Fruit fly (Drosophila melanogaster) whole organism, adult: ENCODE data around the gene Uev1A.
A peak's percentile ranks its signal among the peaks of the same experiment; 100 is the strongest.

Experiments
- CG11617 ChIP-seq: fragments of 200-800 bp; sonication (Bioruptor generic); optimal IDR thresholded peaks from 2 replicates; lab custom pipeline; 2017; ENCODE audit warnings: mild to moderate bottlenecking, missing biosample characterization, missing genetic modification reagents, missing genetic modification characterization
- CG12768 ChIP-seq: fragments of 200-800 bp; sonication (Bioruptor generic); optimal IDR thresholded peaks from 2 replicates; lab custom pipeline; 2017; ENCODE audit warnings: missing biosample characterization, missing genetic modification characterization, mild to moderate bottlenecking, moderate library complexity, missing genetic modification reagents
- CG14711 ChIP-seq: fragments of 200-800 bp; sonication (Bioruptor generic); optimal IDR thresholded peaks from 2 replicates; lab custom pipeline; 2018; ENCODE audit warnings: missing biosample characterization, mild to moderate bottlenecking, missing genetic modification characterization, moderate library complexity
- CG1620 ChIP-seq: fragments of 200-800 bp; sonication (Bioruptor generic); optimal IDR thresholded peaks from 2 replicates; lab custom pipeline; 2016; ENCODE audit warnings: missing biosample characterization, missing genetic modification characterization
- CG33017 ChIP-seq: fragments of 200-800 bp; sonication (Bioruptor generic); optimal IDR thresholded peaks from 2 replicates; lab custom pipeline; 2018; ENCODE audit warnings: missing biosample characterization, mild to moderate bottlenecking, missing genetic modification characterization, moderate library complexity
- CG5204 ChIP-seq: fragments of 200-800 bp; sonication (Bioruptor generic); optimal IDR thresholded peaks from 2 replicates; lab custom pipeline; 2016; ENCODE audit warnings: missing biosample characterization, missing genetic modification characterization
- CG7045 ChIP-seq: fragments of 200-800 bp; sonication (Bioruptor generic); optimal IDR thresholded peaks from 2 replicates; lab custom pipeline; 2017; ENCODE audit warnings: missing biosample characterization, mild to moderate bottlenecking, missing genetic modification characterization
- CG7101 ChIP-seq: fragments of 200-800 bp; sonication (Bioruptor generic); optimal IDR thresholded peaks from 2 replicates; lab custom pipeline; 2018; ENCODE audit warnings: missing biosample characterization, mild to moderate bottlenecking, missing genetic modification characterization, moderate library complexity
- Clk ChIP-seq: fragments of 200-800 bp; sonication (Bioruptor generic); optimal IDR thresholded peaks from 2 replicates; lab custom pipeline; 2017; ENCODE audit warnings: missing biosample characterization, missing genetic modification characterization
- Hr96 ChIP-seq: fragments of 200-800 bp; sonication (Bioruptor generic); optimal IDR thresholded peaks from 2 replicates; lab custom pipeline; 2016; ENCODE audit warnings: missing biosample characterization, missing genetic modification characterization
- Mnt ChIP-seq: fragments of 200-800 bp; sonication (Bioruptor generic); optimal IDR thresholded peaks from 2 replicates; lab custom pipeline; 2016; ENCODE audit warnings: missing biosample characterization, mild to moderate bottlenecking, missing genetic modification characterization
- bab1 ChIP-seq: fragments of 200-800 bp; sonication (Bioruptor generic); optimal IDR thresholded peaks from 3 replicates; lab custom pipeline; 2019; ENCODE audit warnings: missing biosample characterization, mild to moderate bottlenecking, missing genetic modification characterization, moderate library complexity
- cic ChIP-seq: fragments of 200-800 bp; sonication (Bioruptor generic); optimal IDR thresholded peaks from 2 replicates; lab custom pipeline; 2017; ENCODE audit warnings: missing biosample characterization, mild to moderate bottlenecking, missing genetic modification characterization, moderate library complexity
- cnc ChIP-seq, 2 experiments: fragments of >200 bp; optimal IDR thresholded peaks; 2 replicates each; lab custom pipeline; 2017
- kay ChIP-seq: fragments of 200-800 bp; sonication (Bioruptor generic); peaks from one replicate; lab custom pipeline; 2016; ENCODE audit warnings: missing biosample characterization, missing genetic modification characterization, borderline replicate concordance
- ovo ChIP-seq: fragments of 200-800 bp; sonication (Bioruptor generic); optimal IDR thresholded peaks from 2 replicates; lab custom pipeline; 2016; ENCODE audit warnings: missing biosample characterization, missing genetic modification characterization
- pad ChIP-seq: fragments of 200-800 bp; sonication (Bioruptor generic); optimal IDR thresholded peaks from 3 replicates; lab custom pipeline; 2017; ENCODE audit warnings: missing biosample characterization, missing genetic modification characterization, mild to moderate bottlenecking, moderate library complexity, missing genetic modification reagents
- tj ChIP-seq: fragments of 200-800 bp; sonication (Bioruptor generic); optimal IDR thresholded peaks from 3 replicates; lab custom pipeline; 2017; ENCODE audit warnings: missing biosample characterization, mild to moderate bottlenecking, missing genetic modification characterization, moderate library complexity
- toe ChIP-seq: fragments of 200-800 bp; sonication (Bioruptor generic); optimal IDR thresholded peaks from 2 replicates; lab custom pipeline; 2016; ENCODE audit warnings: missing biosample characterization, missing genetic modification characterization

Gene Uev1A

dm6 chr3L:5354472-5354871 lies 11.6 kb downstream of the Uev1A start:
- TF ChIP-seq CG33017, result no peak
- TF ChIP-seq CG12768 (GFP tag; lab: Kevin White, UChicago), result no peak
- no peak for TF ChIP-seq Clk (GFP tag; lab: Kevin White, UChicago)
- TF ChIP-seq CG14711 (tag; lab: Kevin White, UChicago), result no peak
- TF ChIP-seq cnc (optimal IDR thresholded peaks at IDR 0.05; lab: Kevin White, UChicago), result no peak
- TF ChIP-seq CG11617, result no peak
- no peak for TF ChIP-seq Mnt
- TF ChIP-seq Hr96 (GFP tag; lab: Kevin White, UChicago), result no peak
- TF ChIP-seq CG5204 (GFP tag; lab: Kevin White, UChicago), result no peak
- no peak for TF ChIP-seq bab1 (GFP tag; lab: Kevin White, UChicago)

dm6 chr3L:5353484-5354056 lies 12.5 kb downstream of the Uev1A start:
- peak; percentile 1 for TF ChIP-seq kay (GFP tag; lab: Kevin White, UChicago)
- TF ChIP-seq tj (GFP tag; lab: Kevin White, UChicago), result no peak
- peak; percentile 7 for TF ChIP-seq CG12768 (GFP tag; lab: Kevin White, UChicago)
- TF ChIP-seq ovo (GFP tag; lab: Kevin White, UChicago), result no peak
- no peak for TF ChIP-seq bab1 (GFP tag; lab: Kevin White, UChicago)
- no peak for TF ChIP-seq CG5204 (GFP tag; lab: Kevin White, UChicago)
- no peak for TF ChIP-seq pad (GFP tag; lab: Kevin White, UChicago)
- TF ChIP-seq CG7045 (GFP tag; lab: Kevin White, UChicago), result peak; percentile 33
- peak; percentile 51 for TF ChIP-seq cic
- TF ChIP-seq CG11617, result no peak

dm6 chr3L:5352684-5353322 lies 13.2 kb downstream of the Uev1A start:
- TF ChIP-seq toe (GFP tag; lab: Kevin White, UChicago), result no peak
- TF ChIP-seq CG7045 (GFP tag; lab: Kevin White, UChicago), result no peak
- TF ChIP-seq tj (GFP tag; lab: Kevin White, UChicago), result peak; percentile 27
- TF ChIP-seq CG11617, result no peak
- no peak for TF ChIP-seq ovo (GFP tag; lab: Kevin White, UChicago)
- TF ChIP-seq CG14711 (tag; lab: Kevin White, UChicago), result no peak
- no peak for TF ChIP-seq CG1620 (GFP tag; lab: Kevin White, UChicago)
- TF ChIP-seq Hr96 (GFP tag; lab: Kevin White, UChicago), result no peak

dm6 chr3L:5351348-5351850 lies 14.6 kb downstream of the Uev1A start:
- TF ChIP-seq ovo (GFP tag; lab: Kevin White, UChicago) (no peak), Mnt (no peak)

- TF ChIP-seq cic (no peak), kay (GFP tag; lab: Kevin White, UChicago) (peak; percentile 62), CG11617 (peak; percentile 3), CG7045 (GFP tag; lab: Kevin White, UChicago) (no peak), CG7101 (tag; lab: Kevin White, UChicago) (peak; percentile 33), ovo (GFP tag; lab: Kevin White, UChicago) (no peak), CG33017 (no peak), CG12768 (GFP tag; lab: Kevin White, UChicago) (no peak), CG14711 (tag; lab: Kevin White, UChicago) (peak; percentile 20), Hr96 (GFP tag; lab: Kevin White, UChicago) (no peak), tj (GFP tag; lab: Kevin White, UChicago) (peak; percentile 94)
Measured at dm6 chr3L:5349751-5350310, 16.2 kb downstream of the Uev1A start.

- TF ChIP-seq CG12768 (GFP tag; lab: Kevin White, UChicago) (no peak), Clk (GFP tag; lab: Kevin White, UChicago) (no peak), cic (peak; percentile 22), ovo (GFP tag; lab: Kevin White, UChicago) (no peak), kay (GFP tag; lab: Kevin White, UChicago) (peak; percentile 14), CG5204 (GFP tag; lab: Kevin White, UChicago) (no peak), Hr96 (GFP tag; lab: Kevin White, UChicago) (no peak), CG11617 (no peak), CG7045 (GFP tag; lab: Kevin White, UChicago) (no peak), bab1 (GFP tag; lab: Kevin White, UChicago) (no peak), CG1620 (GFP tag; lab: Kevin White, UChicago) (no peak), CG7101 (tag; lab: Kevin White, UChicago) (no peak)
Measured at dm6 chr3L:5348987-5349386, 17.0 kb downstream of the Uev1A start.
